Fruit fly (Drosophila melanogaster) whole organism, wandering third instar larva: Measurements from ENCODE around the gene CG45060.

Source experiments
- br ChIP-seq: fragments of 200-800 bp; sonication (Bioruptor generic); optimal IDR thresholded peaks from 2 replicates; lab custom pipeline; 2016; ENCODE audit warnings: missing biosample characterization, missing genetic modification characterization
- usp ChIP-seq: fragments of >200 bp; optimal IDR thresholded peaks from 2 replicates; lab custom pipeline; 2017; ENCODE audit warnings: missing biosample characterization, missing genetic modification characterization

DNA sequence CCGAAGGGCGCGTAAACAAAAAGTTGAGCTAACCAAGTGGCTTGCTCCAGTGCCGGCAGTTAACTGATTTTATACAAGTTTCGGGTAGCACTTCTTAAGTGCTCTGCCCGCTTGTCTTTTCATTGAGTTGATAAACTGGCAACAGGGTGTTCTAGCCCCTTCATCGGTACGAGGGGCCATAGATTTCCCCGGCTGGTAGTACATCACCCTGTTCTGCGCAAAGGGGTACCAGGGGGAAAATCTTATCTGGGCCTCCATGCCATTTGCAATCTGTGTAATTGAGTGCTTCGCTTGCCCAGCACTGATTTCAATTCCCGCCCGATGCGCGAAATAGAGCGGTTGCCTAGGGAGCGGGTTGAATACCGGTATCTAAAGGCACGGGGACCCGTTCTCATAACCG, 3.3 kb upstream of the CG45060 start, which contains the start of gene CG45061:
- TF ChIP-seq br (GFP tag; lab: Kevin White, UChicago) (no peak), usp (no peak)
